Fruit fly (Drosophila melanogaster): ENCODE results near the gene mab-21.

mab-21 gene

dm6 chrX:6000747-6001426 lies 12.1 kb downstream of the mab-21 start, which contains the start of gene CG4766 (continued):
- peak; percentile 59 for TF ChIP-seq Deaf1 (tag; optimal IDR thresholded peaks at IDR 0.05)
- TF ChIP-seq Dek (tag; optimal IDR thresholded peaks at IDR 0.05): peak; percentile 57
- TF ChIP-seq CG13296 (GFP tag; optimal IDR thresholded peaks at IDR 0.05): peak; percentile 78
- TF ChIP-seq CG10321 (GFP tag; IDR thresholded peaks at IDR 0.05): 0 out of 2 replicates have a peak, but pooled peaks have one; percentile 31
- TF ChIP-seq Abd-B (GFP tag; optimal IDR thresholded peaks at IDR 0.05): peak; percentile 59
- TF ChIP-seq Ravus (GFP tag; IDR thresholded peaks at IDR 0.05): peak; percentile 22
- TF ChIP-seq cas (GFP tag; IDR thresholded peaks at IDR 0.05): no peak
- TF ChIP-seq trh (GFP tag; optimal IDR thresholded peaks at IDR 0.05): peak; percentile 56
- peak; percentile 73 for TF ChIP-seq peb (GFP tag; IDR thresholded peaks at IDR 0.05)
- TF ChIP-seq CG17829 (tag; optimal IDR thresholded peaks at IDR 0.05): peak; percentile 93
- TF ChIP-seq CG13123 (GFP tag; optimal IDR thresholded peaks at IDR 0.05): peak; percentile 52
- no peak for TF ChIP-seq bbx (GFP tag; IDR thresholded peaks at IDR 0.05; ENCODE audit: partially characterized antibody)
- TF ChIP-seq C15 (GFP tag; IDR thresholded peaks at IDR 0.05): peak; percentile 54; the same call in 1 of the 3 replicates
- TF ChIP-seq Fer2 (tag; optimal IDR thresholded peaks at IDR 0.05): peak; percentile 23
- no peak for TF ChIP-seq ftz-f1 (GFP tag; optimal IDR thresholded peaks at IDR 0.05)
- TF ChIP-seq CG10431 (GFP tag; optimal IDR thresholded peaks at IDR 0.05): peak; percentile 52
- TF ChIP-seq CG14050 (GFP tag; IDR thresholded peaks at IDR 0.05): peak; percentile 80
- peak; percentile 82 for TF ChIP-seq CG11695 (GFP tag; IDR thresholded peaks at IDR 0.05)
- TF ChIP-seq HLHmδ (GFP tag; optimal IDR thresholded peaks at IDR 0.05): peak; percentile 96
- TF ChIP-seq maf-S (GFP tag; optimal IDR thresholded peaks at IDR 0.05): peak; percentile 61
- TF ChIP-seq crc (GFP tag; optimal IDR thresholded peaks at IDR 0.05): peak; percentile 81
- TF ChIP-seq CG2678 (tag; optimal IDR thresholded peaks at IDR 0.05): peak; percentile 91
- peak; percentile 48; the same call in 1 of the 2 replicates for TF ChIP-seq gt (GFP tag; IDR thresholded peaks at IDR 0.05)
- no peak for TF ChIP-seq CG14860 (GFP tag; IDR thresholded peaks at IDR 0.05; ENCODE audit: partially characterized antibody)
- TF ChIP-seq CG1024 (GFP tag; IDR thresholded peaks at IDR 0.05): no peak
- TF ChIP-seq Sin3A (optimal IDR thresholded peaks at IDR 0.05): no peak
- peak; percentile 85 for TF ChIP-seq CG8290 (GFP tag; optimal IDR thresholded peaks at IDR 0.05)
- TF ChIP-seq CG8290 (tag; optimal IDR thresholded peaks at IDR 0.05): peak; percentile 21 to 65
- TF ChIP-seq CHES-1-like (GFP tag; optimal IDR thresholded peaks at IDR 0.05): peak; percentile 86
- no peak for TF ChIP-seq stwl (tag; optimal IDR thresholded peaks at IDR 0.05)
- peak; percentile 40 for TF ChIP-seq CG7987 (GFP tag; optimal IDR thresholded peaks at IDR 0.05)
- TF ChIP-seq knrl (GFP tag; IDR thresholded peaks at IDR 0.05; ENCODE audit: partially characterized antibody): no peak
- no peak for TF ChIP-seq CG3995 (GFP tag; optimal IDR thresholded peaks at IDR 0.05)
- TF ChIP-seq CG18599 (GFP tag; optimal IDR thresholded peaks at IDR 0.05): peak; percentile 88
- TF ChIP-seq CG30020 (tag; optimal IDR thresholded peaks at IDR 0.05): peak; percentile 62
- peak; percentile 84 for TF ChIP-seq org-1 (GFP tag; optimal IDR thresholded peaks at IDR 0.05)
- peak; percentile 29 for TF ChIP-seq CG15514 (GFP tag; optimal IDR thresholded peaks at IDR 0.05)
- TF ChIP-seq CG6813 (GFP tag; optimal IDR thresholded peaks at IDR 0.05): peak; percentile 75
- TF ChIP-seq CG10274 (GFP tag; optimal IDR thresholded peaks at IDR 0.05): peak; percentile 36
- peak; percentile 22 for TF ChIP-seq vfl (GFP tag; optimal IDR thresholded peaks at IDR 0.05)
- TF ChIP-seq Aef1 (GFP tag; IDR thresholded peaks at IDR 0.05): peak; percentile 54; the same call in 2 of the 3 replicates
- peak; percentile 71; the same call in 1 of the 3 replicates for TF ChIP-seq CG11093 (GFP tag; IDR thresholded peaks at IDR 0.05)
- peak; percentile 78 for TF ChIP-seq PHDP (tag; optimal IDR thresholded peaks at IDR 0.05)
- peak; percentile 74 for TF ChIP-seq CG5245 (GFP tag; optimal IDR thresholded peaks at IDR 0.05)
- TF ChIP-seq Awh (GFP tag; IDR thresholded peaks at IDR 0.05): peak; percentile 62; the same call in 1 of the 2 replicates
- peak; percentile 14 for TF ChIP-seq Sry-β (GFP tag; optimal IDR thresholded peaks at IDR 0.05)
- peak; percentile 61 for TF ChIP-seq Jarid2 (GFP tag; optimal IDR thresholded peaks at IDR 0.05)
- no peak for TF ChIP-seq mld (GFP tag; IDR thresholded peaks at IDR 0.05; ENCODE audit: partially characterized antibody)
- peak; percentile 70 to 93 for TF ChIP-seq chif (GFP tag; optimal IDR thresholded peaks at IDR 0.05)
